Fruit fly (Drosophila melanogaster): ENCODE results near the gene Syx17.

DNA sequence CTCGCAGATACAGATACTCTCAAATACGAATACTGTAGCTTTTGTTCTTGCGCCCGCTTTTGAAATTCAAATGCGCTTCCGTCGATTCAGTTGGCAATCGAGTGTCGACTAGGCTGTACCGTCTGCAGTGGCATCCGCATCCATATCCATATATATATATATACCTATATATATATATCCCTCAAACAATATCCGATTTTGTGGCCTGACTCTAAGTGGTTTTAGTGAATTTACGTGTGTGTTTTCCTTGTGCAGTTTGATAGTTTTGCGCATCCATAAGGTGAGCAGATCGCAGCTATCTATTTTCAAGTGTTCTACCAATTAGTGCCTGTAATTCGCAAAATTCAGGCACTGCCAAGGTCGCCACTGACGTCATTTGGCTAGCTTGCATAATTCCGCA lies 11.3 kb downstream of the Syx17 start:
- TF ChIP-seq CG6854 (GFP tag; optimal IDR thresholded peaks at IDR 0.05), result no peak
- TF ChIP-seq CG6163 (GFP tag; IDR thresholded peaks at IDR 0.05), result no peak

All from whole organism, prepupa.